Fruit fly (Drosophila melanogaster) whole organism, embryonic: ENCODE results near the gene uncNacbeta.

Experiments
- Atf-2 ChIP-seq: fragments of 200-800 bp; sonication (Bioruptor generic); optimal IDR thresholded peaks from 2 replicates; lab custom pipeline; 2016; ENCODE audit warnings: missing biosample characterization, missing genetic modification characterization
- Atf6 ChIP-seq: fragments of 200-800 bp; sonication (Bioruptor generic); IDR thresholded peaks from 2 replicates; pipeline ENCODE4 v1.3.6; 2022; ENCODE audit warnings: missing biosample characterization, missing genetic modification characterization
- Bteb2 ChIP-seq: fragments of 200-800 bp; sonication (Bioruptor generic); optimal IDR thresholded peaks from 2 replicates; lab custom pipeline; 2016; ENCODE audit warnings: missing biosample characterization, missing genetic modification characterization
- CG10565 ChIP-seq: fragments of 200-800 bp; sonication (Bioruptor generic); optimal IDR thresholded peaks from 3 replicates; lab custom pipeline; 2016; ENCODE audit warnings: missing biosample characterization, mild to moderate bottlenecking, missing genetic modification characterization
- CG12155 ChIP-seq: fragments of 200-800 bp; sonication (Bioruptor generic); optimal IDR thresholded peaks from 3 replicates; lab custom pipeline; 2016; ENCODE audit warnings: missing biosample characterization, missing genetic modification characterization
- CG1233 ChIP-seq: fragments of 200-800 bp; sonication (Bioruptor generic); optimal IDR thresholded peaks from 4 replicates; lab custom pipeline; 2018; ENCODE audit warnings: missing biosample characterization, mild to moderate bottlenecking, missing genetic modification characterization
- CG14710 ChIP-seq: fragments of 200-800 bp; sonication (Bioruptor generic); optimal IDR thresholded peaks from 3 replicates; lab custom pipeline; 2019; ENCODE audit warnings: missing biosample characterization, mild to moderate bottlenecking, missing genetic modification characterization, moderate library complexity
- CG1529 ChIP-seq: fragments of 200-800 bp; sonication (Bioruptor generic); optimal IDR thresholded peaks from 3 replicates; lab custom pipeline; 2018; ENCODE audit warnings: missing biosample characterization, missing genetic modification characterization
- CG16815 ChIP-seq: fragments of 200-800 bp; sonication (Bioruptor generic); optimal IDR thresholded peaks from 3 replicates; lab custom pipeline; 2017; ENCODE audit warnings: missing biosample characterization, mild to moderate bottlenecking, missing genetic modification characterization
- CG18011 ChIP-seq: fragments of 200-800 bp; sonication (Bioruptor generic); optimal IDR thresholded peaks from 2 replicates; lab custom pipeline; 2017; ENCODE audit warnings: missing biosample characterization, missing genetic modification characterization, mild to moderate bottlenecking, moderate library complexity, missing genotype
- CG18764 ChIP-seq: fragments of 200-800 bp; sonication (Bioruptor generic); optimal IDR thresholded peaks from 3 replicates; lab custom pipeline; 2016; ENCODE audit warnings: missing biosample characterization, missing genetic modification characterization
- CG6254 ChIP-seq: fragments of 200-800 bp; sonication (Bioruptor generic); optimal IDR thresholded peaks from 3 replicates; lab custom pipeline; 2017; ENCODE audit warnings: mild to moderate bottlenecking, missing biosample characterization, missing genetic modification reagents, missing genetic modification characterization
- CG6683 ChIP-seq: fragments of 200-800 bp; sonication (Bioruptor generic); optimal IDR thresholded peaks from 2 replicates; lab custom pipeline; 2017; ENCODE audit warnings: missing biosample characterization, mild to moderate bottlenecking, missing genetic modification characterization, missing genetic modification reagents
- CG6765 ChIP-seq: fragments of 200-800 bp; sonication (Bioruptor generic); optimal IDR thresholded peaks from 3 replicates; lab custom pipeline; 2017; ENCODE audit warnings: missing biosample characterization, mild to moderate bottlenecking, missing genetic modification characterization
- CG6791 ChIP-seq: fragments of 200-800 bp; sonication (Bioruptor generic); IDR thresholded peaks from 3 replicates; pipeline ENCODE4 v1.3.6; 2022; ENCODE audit warnings: missing biosample characterization, missing genetic modification characterization; ENCODE audit not compliant: partially characterized antibody
- CG8944 ChIP-seq: fragments of 200-800 bp; sonication (Bioruptor generic); optimal IDR thresholded peaks from 3 replicates; lab custom pipeline; 2016; ENCODE audit warnings: missing biosample characterization, missing genetic modification characterization
- D19A ChIP-seq: fragments of 200-800 bp; optimal IDR thresholded peaks from 3 replicates; lab custom pipeline; 2019; ENCODE audit warnings: missing biosample characterization, mild to moderate bottlenecking, missing genetic modification characterization, moderate library complexity
- D19B ChIP-seq: fragments of 200-800 bp; sonication (Bioruptor generic); optimal IDR thresholded peaks from 2 replicates; lab custom pipeline; 2017; ENCODE audit warnings: missing biosample characterization, mild to moderate bottlenecking, missing genetic modification characterization
- Dfd ChIP-seq, 2 experiments: fragments of >200 bp; optimal IDR thresholded peaks; 2 replicates each; lab custom pipeline; 2017; ENCODE audit warnings: missing biosample characterization in 2 of 2, missing genetic modification characterization in 2 of 2
- Mad ChIP-seq: fragments of 200-800 bp; sonication (Bioruptor generic); optimal IDR thresholded peaks from 2 replicates; lab custom pipeline; 2016; ENCODE audit warnings: missing biosample characterization, missing genetic modification characterization
- Nf-YC ChIP-seq: fragments of 200-800 bp; optimal IDR thresholded peaks from 3 replicates; lab custom pipeline; 2019; ENCODE audit warnings: missing biosample characterization, mild to moderate bottlenecking, missing genetic modification characterization, moderate library complexity
- Oaz ChIP-seq: fragments of 200-800 bp; sonication (Bioruptor generic); IDR thresholded peaks from 2 replicates; pipeline ENCODE4 v1.3.6; 2022; ENCODE audit warnings: missing biosample characterization, missing genetic modification characterization
- Opbp ChIP-seq: fragments of 200-800 bp; sonication (Bioruptor generic); IDR thresholded peaks from 3 replicates; pipeline ENCODE4 v1.3.6; 2022; ENCODE audit warnings: missing biosample characterization, missing genetic modification characterization; ENCODE audit not compliant: partially characterized antibody
- Side ChIP-seq: fragments of 200-800 bp; sonication (Bioruptor generic); optimal IDR thresholded peaks from 2 replicates; lab custom pipeline; 2016; ENCODE audit warnings: missing biosample characterization, missing genetic modification characterization
- TFAM ChIP-seq: fragments of 200-800 bp; sonication (Bioruptor generic); optimal IDR thresholded peaks from 2 replicates; lab custom pipeline; 2017; ENCODE audit warnings: missing biosample characterization, missing genetic modification characterization, inconsistent platforms
- Tbp ChIP-seq: fragments of >200 bp; optimal IDR thresholded peaks from 2 replicates; lab custom pipeline; 2018; ENCODE audit warnings: missing biosample characterization, missing genetic modification characterization
- Xbp1 ChIP-seq: fragments of 200-800 bp; sonication (Bioruptor generic); optimal IDR thresholded peaks from 3 replicates; lab custom pipeline; 2016; ENCODE audit warnings: missing biosample characterization, mild to moderate bottlenecking, missing genetic modification characterization
- bsh ChIP-seq, 2 experiments: fragments of 200-800 bp; sonication (Bioruptor generic); optimal IDR thresholded peaks; 2 replicates each; lab custom pipeline; 2017 to 2018; ENCODE audit warnings: mild to moderate bottlenecking in 2 of 2, missing biosample characterization in 2 of 2, missing genetic modification characterization in 2 of 2, moderate library complexity in 1 of 2
- chn ChIP-seq: fragments of 200-800 bp; sonication (Bioruptor generic); optimal IDR thresholded peaks from 2 replicates; lab custom pipeline; 2016; ENCODE audit warnings: missing biosample characterization, missing genetic modification characterization
- eyg ChIP-seq: fragments of 200-800 bp; sonication (Bioruptor generic); optimal IDR thresholded peaks from 3 replicates; lab custom pipeline; 2016; ENCODE audit warnings: missing biosample characterization, missing genetic modification characterization
- fru ChIP-seq: fragments of >200 bp; optimal IDR thresholded peaks from 2 replicates; lab custom pipeline; 2017
- ftz-f1 ChIP-seq: fragments of 200-800 bp; sonication (Bioruptor generic); optimal IDR thresholded peaks from 2 replicates; lab custom pipeline; 2016; ENCODE audit warnings: missing biosample characterization, missing genetic modification characterization
- ind ChIP-seq: fragments of 200-800 bp; sonication (Bioruptor generic); optimal IDR thresholded peaks from 3 replicates; lab custom pipeline; 2016; ENCODE audit warnings: missing biosample characterization, missing genetic modification characterization
- nau ChIP-seq: fragments of 200-800 bp; sonication (Bioruptor generic); optimal IDR thresholded peaks from 3 replicates; lab custom pipeline; 2017; ENCODE audit warnings: missing biosample characterization, mild to moderate bottlenecking, missing genetic modification characterization, missing genetic modification reagents
- nerfin-1 ChIP-seq: fragments of 200-800 bp; sonication (Bioruptor generic); optimal IDR thresholded peaks from 3 replicates; lab custom pipeline; 2019; ENCODE audit warnings: missing biosample characterization, mild to moderate bottlenecking, missing genetic modification characterization, moderate library complexity
- org-1 ChIP-seq: fragments of 200-800 bp; sonication (Bioruptor generic); optimal IDR thresholded peaks from 2 replicates; lab custom pipeline; 2017; ENCODE audit warnings: missing biosample characterization, missing genetic modification characterization
- pan ChIP-seq, 4 experiments: fragments of >200 bp in 3 of 4; fragments of 200-800 bp in 1 of 4; sonication (Bioruptor generic) in 1 of 4; optimal IDR thresholded peaks in 3 of 4; IDR thresholded peaks in 1 of 4; 2 replicates each; pipeline versions ENCODE4 v1.3.6 to Lab custom; 2017 to 2022; ENCODE audit warnings: missing biosample characterization in 2 of 4, missing genetic modification characterization in 2 of 4, mixed read lengths in 1 of 4
- pros ChIP-seq: fragments of 200-800 bp; sonication (Bioruptor generic); optimal IDR thresholded peaks from 3 replicates; lab custom pipeline; 2019; ENCODE audit warnings: missing biosample characterization, mild to moderate bottlenecking, missing genetic modification characterization, moderate library complexity
- rib ChIP-seq: fragments of 200-800 bp; sonication (Bioruptor generic); IDR thresholded peaks from 2 replicates; pipeline ENCODE4 v1.3.6; 2022; ENCODE audit warnings: missing biosample characterization, missing genetic modification characterization
- sc ChIP-seq, 3 experiments: fragments of >200 bp in 2 of 3; fragments of 200-800 bp in 1 of 3; sonication (Bioruptor generic) in 1 of 3; optimal IDR thresholded peaks; 2 replicates in 2 of 3; 3 replicates in 1 of 3; lab custom pipeline; 2017; ENCODE audit warnings: mild to moderate bottlenecking in 1 of 3, missing biosample characterization in 1 of 3, missing genetic modification characterization in 1 of 3, missing genetic modification reagents in 1 of 3
- sens-2 ChIP-seq: fragments of 200-800 bp; sonication (Bioruptor generic); IDR thresholded peaks from 2 replicates; pipeline ENCODE4 v1.3.6; 2022; ENCODE audit warnings: missing biosample characterization, missing genetic modification characterization
- slbo ChIP-seq: fragments of 200-800 bp; sonication (Bioruptor generic); IDR thresholded peaks from 2 replicates; pipeline ENCODE4 v1.3.6; 2022; ENCODE audit warnings: missing biosample characterization, missing genetic modification characterization
- ssp ChIP-seq: fragments of 200-800 bp; sonication (Bioruptor generic); IDR thresholded peaks from 2 replicates; pipeline ENCODE4 v1.3.6; 2022; ENCODE audit warnings: missing biosample characterization, missing genetic modification characterization
- tgo ChIP-seq: fragments of 200-800 bp; sonication (Bioruptor generic); IDR thresholded peaks from 3 replicates; pipeline ENCODE4 v1.3.6; 2022; ENCODE audit warnings: missing biosample characterization, missing genetic modification characterization
- tna ChIP-seq: fragments of 200-800 bp; sonication (Bioruptor generic); IDR thresholded peaks from 2 replicates; pipeline ENCODE4 v1.3.6; 2022; ENCODE audit warnings: missing biosample characterization, missing genetic modification characterization; ENCODE audit not compliant: partially characterized antibody
- vvl ChIP-seq: fragments of 200-800 bp; sonication (Bioruptor generic); IDR thresholded peaks from 2 replicates; pipeline ENCODE4 v1.3.6; 2022; ENCODE audit warnings: missing biosample characterization, missing genetic modification characterization
- zf30C ChIP-seq: fragments of 200-800 bp; sonication (Bioruptor generic); optimal IDR thresholded peaks from 3 replicates; lab custom pipeline; 2018; ENCODE audit warnings: missing biosample characterization, mild to moderate bottlenecking, missing genetic modification characterization

The uncNacbeta gene

DNA sequence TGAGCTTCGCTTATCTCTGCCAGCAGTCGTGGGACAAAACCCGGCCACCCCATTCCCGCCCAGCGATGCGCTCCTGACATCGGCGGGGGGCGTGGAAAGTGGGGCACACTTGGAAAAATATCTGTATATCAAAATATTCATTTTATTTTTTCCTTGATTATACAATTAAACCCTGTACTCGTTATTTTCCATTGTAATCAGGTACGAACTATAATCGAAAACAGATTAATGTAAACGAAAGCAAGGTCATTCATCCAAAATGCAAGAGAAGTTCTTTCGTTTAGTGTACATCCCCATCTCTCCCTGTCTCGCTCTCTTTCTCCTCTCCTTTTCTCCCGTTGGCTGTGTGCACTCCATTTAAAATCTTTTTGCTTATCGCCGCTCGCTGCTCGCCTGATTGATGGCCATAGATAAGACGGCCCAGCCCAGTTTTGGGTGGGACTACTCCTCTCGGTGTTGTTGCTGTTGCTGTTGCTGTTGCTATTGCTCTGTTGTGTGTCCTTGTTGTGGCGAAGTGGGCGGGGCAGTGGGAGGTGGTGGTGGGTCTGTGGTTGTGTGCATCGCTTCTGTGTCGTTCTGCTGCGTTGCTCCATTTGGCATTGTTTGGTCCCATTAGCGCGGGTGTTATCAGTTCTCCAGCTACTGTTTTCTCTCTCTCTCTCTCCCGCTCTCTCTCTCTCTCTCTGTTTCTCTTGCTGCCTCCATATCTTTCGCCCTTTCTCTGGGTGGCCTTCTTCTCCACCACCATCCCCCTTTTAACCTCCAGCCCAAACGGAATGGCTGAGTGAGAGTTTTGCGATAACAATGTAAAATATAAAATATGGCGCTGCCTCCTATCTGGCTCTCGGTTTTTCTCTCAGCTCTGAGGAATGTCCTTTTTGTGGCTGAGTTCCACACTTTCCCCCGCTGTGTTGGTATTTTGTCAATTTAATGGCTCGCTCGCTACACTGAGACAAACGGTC is 47.3 kb downstream of the uncNacbeta start (continued):
- TF ChIP-seq fru (no peak), CG6254 (GFP tag; lab: Kevin White, UChicago) (peak; percentile 78), bsh (GFP tag; optimal IDR thresholded peaks at IDR 0.05; lab: Kevin White, UChicago) (peak; percentile 27 to 90), CG14710 (peak; percentile 78), D19B (GFP tag; lab: Kevin White, UChicago) (peak; percentile 5), Side (GFP tag; lab: Kevin White, UChicago) (peak; percentile 59), ind (GFP tag; lab: Kevin White, UChicago) (peak; percentile 77), Mad (peak; percentile 47), rib (GFP tag; lab: Robert Waterston, UW) (no peak), CG18764 (GFP tag; lab: Kevin White, UChicago) (peak; percentile 49), org-1 (GFP tag; lab: Kevin White, UChicago) (peak; percentile 76), CG12155 (GFP tag; lab: Kevin White, UChicago) (peak; percentile 50), CG1529 (GFP tag; lab: Kevin White, UChicago) (peak; percentile 75), Opbp (GFP tag; lab: Robert Waterston, UW) (no peak), sens-2 (GFP tag; lab: Robert Waterston, UW) (peak; percentile 71), CG10565 (no peak), tgo (GFP tag; lab: Robert Waterston, UW) (peak; percentile 62), CG8944 (GFP tag; lab: Kevin White, UChicago) (peak; percentile 59), CG16815 (peak; percentile 62), nerfin-1 (tag; lab: Kevin White, UChicago) (peak; percentile 61), CG18011 (GFP tag; lab: Kevin White, UChicago) (peak; percentile 51), Nf-YC (tag; lab: Kevin White, UChicago) (peak; percentile 90), ssp (peak; percentile 57), zf30C (GFP tag; lab: Kevin White, UChicago) (peak; percentile 64), Bteb2 (peak; percentile 22), Atf6 (GFP tag; lab: Robert Waterston, UW) (peak; percentile 56; the same call in 1 of the 2 replicates), pros (peak; percentile 9), ftz-f1 (GFP tag; lab: Kevin White, UChicago) (no peak), nau (GFP tag; lab: Kevin White, UChicago) (peak; percentile 74), CG6791 (GFP tag; lab: Robert Waterston, UW) (no peak), Atf-2 (GFP tag; lab: Kevin White, UChicago) (peak; percentile 57), vvl (peak; percentile 86), Tbp (GFP tag; lab: Kevin White, UChicago) (no peak), CG6683 (peak; percentile 70), pan (optimal IDR thresholded peaks at IDR 0.05; lab: Kevin White, UChicago) (no peak), pan (GFP tag; optimal IDR thresholded peaks at IDR 0.05 in 1 of 2, IDR thresholded peaks at IDR 0.05 in 1 of 2) (peak in 1 of 2 experiments; percentile 78), D19A (peak; percentile 61), eyg (GFP tag; lab: Kevin White, UChicago) (no peak), Xbp1 (peak; percentile 82), CG6765 (GFP tag; lab: Kevin White, UChicago) (peak; percentile 27), chn (GFP tag; lab: Kevin White, UChicago) (peak; percentile 80), Oaz (GFP tag; lab: Robert Waterston, UW) (peak; percentile 38; the same call in 1 of the 2 replicates), Dfd (GFP tag; optimal IDR thresholded peaks at IDR 0.05; lab: Kevin White, UChicago) (no peak), CG1233 (GFP tag; lab: Kevin White, UChicago) (peak; percentile 71), slbo (GFP tag; lab: Robert Waterston, UW) (peak; percentile 73), TFAM (GFP tag; lab: Kevin White, UChicago) (peak; percentile 54), sc (optimal IDR thresholded peaks at IDR 0.05; lab: Kevin White, UChicago) (no peak), sc (GFP tag; optimal IDR thresholded peaks at IDR 0.05; lab: Kevin White, UChicago) (peak; percentile 77), tna (GFP tag; lab: Robert Waterston, UW) (no peak)
